Worm (Caenorhabditis elegans) whole organism, L2 larva: ENCODE results near the gene tag-276.

Experiments used
- C34F6.9 ChIP-seq: fragments of 150-350 bp; optimal IDR thresholded peaks from 2 replicates; lab custom pipeline; 2014; ENCODE audit warnings: missing biosample characterization, missing genetic modification characterization
- F13H6.1 ChIP-seq: sonication (generic microtip); optimal IDR thresholded peaks from 2 replicates; lab custom pipeline; 2016; ENCODE audit warnings: missing genetic modification characterization, missing compliant biosample characterization
- R02D3.7 ChIP-seq: fragments of 150-350 bp; optimal IDR thresholded peaks from 2 replicates; lab custom pipeline; 2014; ENCODE audit warnings: missing biosample characterization, missing genetic modification characterization
- Y55F3AM.14 ChIP-seq: fragments of 200-800 bp; sonication (Bioruptor generic); optimal IDR thresholded peaks from 2 replicates; lab custom pipeline; 2018; ENCODE audit warnings: mild to moderate bottlenecking, missing genetic modification characterization, missing compliant biosample characterization
- ZK546.5 ChIP-seq: sonication (generic microtip); optimal IDR thresholded peaks from 2 replicates; lab custom pipeline; 2017; ENCODE audit warnings: missing biosample characterization, missing genetic modification characterization
- alr-1 ChIP-seq: fragments of 150-350 bp; optimal IDR thresholded peaks from 2 replicates; lab custom pipeline; 2014; ENCODE audit warnings: missing biosample characterization, missing genetic modification characterization
- aly-2 ChIP-seq: fragments of 150-350 bp; optimal IDR thresholded peaks from 2 replicates; lab custom pipeline; 2014; ENCODE audit warnings: missing biosample characterization, missing genetic modification characterization
- blmp-1 ChIP-seq: sonication (generic microtip); optimal IDR thresholded peaks from 2 replicates; lab custom pipeline; 2017; ENCODE audit warnings: missing genetic modification characterization, mild to moderate bottlenecking, missing compliant biosample characterization, antibody characterized with exemption, moderate library complexity; ENCODE audit not compliant: insufficient read depth
- ceh-16 ChIP-seq: fragments of 150-350 bp; optimal IDR thresholded peaks from 2 replicates; lab custom pipeline; 2014; ENCODE audit warnings: missing biosample characterization, missing genetic modification characterization
- ceh-82 ChIP-seq: fragments of 150-350 bp; optimal IDR thresholded peaks from 2 replicates; lab custom pipeline; 2014; ENCODE audit warnings: missing biosample characterization, missing genetic modification characterization
- crh-2 ChIP-seq: sonication (generic microtip); optimal IDR thresholded peaks from 2 replicates; lab custom pipeline; 2017; ENCODE audit warnings: missing biosample characterization, missing genetic modification characterization
- dmd-4 ChIP-seq: sonication (generic microtip); optimal IDR thresholded peaks from 2 replicates; lab custom pipeline; 2017; ENCODE audit warnings: missing biosample characterization, missing genetic modification characterization
- egl-27 ChIP-seq: sonication (generic microtip); optimal IDR thresholded peaks from 3 replicates; lab custom pipeline; 2017; ENCODE audit warnings: missing biosample characterization, missing genetic modification reagents, missing genetic modification characterization
- elt-1 ChIP-seq: fragments of 150-350 bp; optimal IDR thresholded peaks from 2 replicates; lab custom pipeline; 2014; ENCODE audit warnings: missing biosample characterization, missing genetic modification characterization
- elt-3 ChIP-seq: sonication (generic microtip); optimal IDR thresholded peaks from 2 replicates; lab custom pipeline; 2017; ENCODE audit warnings: missing biosample characterization, missing genetic modification characterization
- fos-1 ChIP-seq: fragments of 150-350 bp; optimal IDR thresholded peaks from 2 replicates; lab custom pipeline; 2014; ENCODE audit warnings: missing biosample characterization, missing genetic modification characterization
- gmeb-1 ChIP-seq: fragments of 150-350 bp; optimal IDR thresholded peaks from 2 replicates; lab custom pipeline; 2014; ENCODE audit warnings: missing biosample characterization, missing genetic modification characterization
- lin-11 ChIP-seq: fragments of 150-350 bp; sonication (generic microtip); optimal IDR thresholded peaks from 2 replicates; lab custom pipeline; 2014; ENCODE audit warnings: missing biosample characterization, missing genetic modification characterization, inconsistent platforms, mixed read lengths
- lin-39 ChIP-seq: fragments of 150-350 bp; optimal IDR thresholded peaks from 2 replicates; lab custom pipeline; 2014; ENCODE audit warnings: missing biosample characterization, missing genetic modification reagents, missing genetic modification characterization
- lsy-2 ChIP-seq, 2 experiments: fragments of 150-350 bp in 1 of 2; sonication (generic microtip) in 1 of 2; optimal IDR thresholded peaks; 2 replicates each; lab custom pipeline; 2014 to 2017; ENCODE audit warnings: missing biosample characterization in 2 of 2, missing genetic modification characterization in 2 of 2
- mab-5 ChIP-seq: fragments of 150-350 bp; optimal IDR thresholded peaks from 2 replicates; lab custom pipeline; 2014; ENCODE audit warnings: missing biosample characterization, missing genetic modification characterization
- mbf-1 ChIP-seq: sonication (generic microtip); optimal IDR thresholded peaks from 2 replicates; lab custom pipeline; 2017; ENCODE audit warnings: missing biosample characterization, missing genetic modification characterization
- mdl-1 ChIP-seq, 2 experiments: fragments of 150-350 bp in 1 of 2; sonication (generic microtip) in 1 of 2; optimal IDR thresholded peaks; 2 replicates each; lab custom pipeline; 2017; ENCODE audit warnings: missing biosample characterization in 2 of 2, missing genetic modification characterization in 2 of 2
- nhr-10 ChIP-seq: sonication (generic microtip); optimal IDR thresholded peaks from 2 replicates; lab custom pipeline; 2017; ENCODE audit warnings: missing biosample characterization, missing genetic modification characterization
- nhr-11 ChIP-seq: fragments of 150-350 bp; optimal IDR thresholded peaks from 2 replicates; lab custom pipeline; 2014; ENCODE audit warnings: missing biosample characterization, missing genetic modification characterization
- nhr-12 ChIP-seq: fragments of 150-350 bp; optimal IDR thresholded peaks from 2 replicates; lab custom pipeline; 2014; ENCODE audit warnings: missing biosample characterization, missing genetic modification characterization
- nhr-129 ChIP-seq: fragments of 150-350 bp; optimal IDR thresholded peaks from 2 replicates; lab custom pipeline; 2014; ENCODE audit warnings: missing biosample characterization, missing genetic modification characterization
- nhr-21 ChIP-seq: fragments of 150-350 bp; optimal IDR thresholded peaks from 2 replicates; lab custom pipeline; 2014; ENCODE audit warnings: missing biosample characterization, missing genetic modification characterization
- nhr-23 ChIP-seq: fragments of 150-350 bp; optimal IDR thresholded peaks from 2 replicates; lab custom pipeline; 2014; ENCODE audit warnings: missing biosample characterization, missing genetic modification reagents, missing genetic modification characterization
- nhr-237 ChIP-seq: fragments of 150-350 bp; optimal IDR thresholded peaks from 2 replicates; lab custom pipeline; 2014; ENCODE audit warnings: missing biosample characterization, missing genetic modification characterization
- nhr-6 ChIP-seq: fragments of 150-350 bp; optimal IDR thresholded peaks from 2 replicates; lab custom pipeline; 2014; ENCODE audit warnings: missing biosample characterization, missing genetic modification characterization
- peb-1 ChIP-seq: fragments of 150-350 bp; optimal IDR thresholded peaks from 2 replicates; lab custom pipeline; 2014; ENCODE audit warnings: missing biosample characterization, missing genetic modification characterization
- sem-4 ChIP-seq: fragments of 150-350 bp; optimal IDR thresholded peaks from 2 replicates; lab custom pipeline; 2014; ENCODE audit warnings: missing biosample characterization, missing genetic modification reagents, missing genetic modification characterization
- skn-1 ChIP-seq: sonication (generic microtip); optimal IDR thresholded peaks from 2 replicates; lab custom pipeline; 2017; ENCODE audit warnings: missing biosample characterization, missing genetic modification characterization
- sma-3 ChIP-seq: sonication (generic microtip); optimal IDR thresholded peaks from 2 replicates; lab custom pipeline; 2016; ENCODE audit warnings: missing genetic modification reagents, missing genetic modification characterization, missing compliant biosample characterization
- sma-9 ChIP-seq, 2 experiments: fragments of 150-350 bp in 1 of 2; sonication (generic microtip) in 1 of 2; optimal IDR thresholded peaks; 2 replicates each; lab custom pipeline; 2014 to 2016; ENCODE audit warnings: missing genetic modification characterization in 2 of 2, mild to moderate bottlenecking in 1 of 2, missing biosample characterization in 1 of 2, missing compliant biosample characterization in 1 of 2, missing genetic modification reagents in 1 of 2, moderate library complexity in 1 of 2
- unc-55 ChIP-seq: fragments of 150-350 bp; sonication (generic microtip); optimal IDR thresholded peaks from 3 replicates; lab custom pipeline; 2014; ENCODE audit warnings: missing biosample characterization, missing genetic modification reagents, missing genetic modification characterization
- unc-62 ChIP-seq: fragments of 150-350 bp; optimal IDR thresholded peaks from 2 replicates; lab custom pipeline; 2014; ENCODE audit warnings: missing biosample characterization, missing genetic modification reagents, missing genetic modification characterization
- zag-1 ChIP-seq: fragments of 150-350 bp; optimal IDR thresholded peaks from 2 replicates; lab custom pipeline; 2014; ENCODE audit warnings: missing biosample characterization, missing genetic modification characterization
- ztf-1 ChIP-seq: fragments of 200-800 bp; sonication (Bioruptor generic); conservative IDR thresholded peaks from 2 replicates; pipeline ENCODE4 v1.3.6; 2022; ENCODE audit warnings: missing genetic modification characterization, missing compliant biosample characterization
- ztf-4 ChIP-seq: fragments of 150-350 bp; optimal IDR thresholded peaks from 2 replicates; lab custom pipeline; 2014; ENCODE audit warnings: missing biosample characterization, missing genetic modification characterization

The tag-276 gene

DNA sequence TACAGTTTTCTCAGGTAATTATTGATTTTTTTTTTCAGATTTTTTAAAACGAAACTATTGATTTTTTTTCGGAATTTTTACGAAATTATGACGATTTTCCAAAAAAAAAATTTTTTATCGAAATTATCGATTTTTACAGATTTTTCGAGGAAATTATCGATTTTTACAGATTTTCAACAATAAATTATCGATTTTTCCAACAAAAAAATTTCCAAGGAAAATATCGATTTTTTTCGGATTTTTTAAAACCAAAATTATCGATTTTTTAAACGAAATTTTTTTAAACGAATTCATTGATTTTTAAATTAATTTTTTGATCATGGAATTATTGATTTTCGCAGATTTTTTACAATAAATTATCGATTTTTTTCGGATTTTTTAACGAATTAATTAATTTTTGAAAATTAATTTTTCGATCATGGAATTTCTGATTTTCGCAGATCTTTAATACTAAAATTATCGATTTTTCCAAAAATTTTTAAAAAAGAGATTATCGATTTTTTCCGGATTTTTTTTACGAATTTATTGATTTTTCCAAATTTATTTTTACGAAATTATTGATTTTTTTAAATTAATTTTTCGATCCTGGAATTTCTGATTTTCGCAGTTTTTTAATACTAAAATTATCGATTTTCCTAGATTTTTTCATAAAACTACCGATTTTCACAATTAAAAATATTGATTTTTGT is 6.7 kb upstream of the tag-276 start:
- TF ChIP-seq nhr-12 (no peak), Y55F3AM.14 (GFP tag; lab: Kevin White, UChicago) (no peak), mbf-1 (no peak), nhr-129 (tag; lab: Kevin White, UChicago) (no peak), unc-62 (GFP tag; lab: Kevin White, UChicago) (no peak), lsy-2 (tag; optimal IDR thresholded peaks at IDR 0.05; lab: Kevin White, UChicago) (no peak), ceh-16 (tag; lab: Kevin White, UChicago) (no peak), nhr-6 (tag; lab: Kevin White, UChicago) (no peak), aly-2 (tag; lab: Kevin White, UChicago) (no peak), F13H6.1 (no peak), fos-1 (tag; lab: Kevin White, UChicago) (no peak), blmp-1 (no peak)

- no peak for TF ChIP-seq nhr-12
- no peak for TF ChIP-seq skn-1 (tag; lab: Kevin White, UChicago)
- TF ChIP-seq elt-1 (tag; lab: Kevin White, UChicago) = no peak
- no peak for TF ChIP-seq nhr-11 (tag; lab: Kevin White, UChicago)
- TF ChIP-seq unc-62 (GFP tag; lab: Kevin White, UChicago) = no peak
- TF ChIP-seq unc-55 = no peak
- TF ChIP-seq mdl-1 (tag; optimal IDR thresholded peaks at IDR 0.05; lab: Kevin White, UChicago) = no peak
- TF ChIP-seq mbf-1 = no peak
- TF ChIP-seq lin-39 (tag; lab: Kevin White, UChicago) = no peak
- no peak for TF ChIP-seq sma-9 (GFP tag; optimal IDR thresholded peaks at IDR 0.05; lab: Kevin White, UChicago)
- TF ChIP-seq sma-9 (tag; optimal IDR thresholded peaks at IDR 0.05; lab: Kevin White, UChicago) = no peak
- TF ChIP-seq nhr-6 (tag; lab: Kevin White, UChicago) = no peak
- TF ChIP-seq sma-3 = no peak
Observed at ce11 chrII:12242551-12242950, 6.4 kb downstream of the tag-276 start, which contains the start of gene Y57A10A.24. Y57A10A.24 (plus strand) TSS chrII:12242946.

DNA sequence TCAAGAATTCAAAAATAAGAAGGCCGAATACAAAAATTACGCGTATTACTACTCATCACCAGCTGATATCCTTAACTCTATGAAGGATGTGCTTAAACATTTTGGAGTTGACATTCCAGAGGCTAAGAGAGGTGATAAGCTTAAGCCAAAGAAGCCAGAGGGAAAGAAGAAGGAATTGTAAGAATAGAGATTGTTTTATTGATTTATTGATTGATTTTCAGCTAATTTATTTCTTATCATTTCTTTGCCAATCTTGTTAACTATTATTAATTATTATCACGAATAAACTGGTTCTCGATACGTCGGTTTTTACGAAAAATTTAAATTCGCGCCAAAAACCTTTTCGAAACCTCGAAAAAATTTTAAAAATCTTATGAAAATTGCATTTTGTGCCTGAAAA is 7.2 kb downstream of the tag-276 start:
- no peak for TF ChIP-seq F13H6.1
- no peak for TF ChIP-seq elt-3
- TF ChIP-seq sma-3 = no peak
- no peak for TF ChIP-seq aly-2 (tag; lab: Kevin White, UChicago)
- TF ChIP-seq dmd-4 (tag; lab: Kevin White, UChicago) = no peak
- TF ChIP-seq blmp-1 = no peak

ce11 chrII:12240088-12240487 is 8.9 kb downstream of the tag-276 start, which contains the start of gene txdc-12.1:
txdc-12.1 (plus strand) TSS chrII:12240388.
- TF ChIP-seq alr-1 (tag; lab: Kevin White, UChicago) (no peak), elt-3 (no peak), nhr-6 (tag; lab: Kevin White, UChicago) (no peak), gmeb-1 (no peak), blmp-1 (no peak), ZK546.5 (no peak), nhr-12 (no peak), peb-1 (tag; lab: Kevin White, UChicago) (no peak), egl-27 (no peak), unc-55 (no peak)
- TF ChIP-seq, all 48 proteins: peak for 0

- TF ChIP-seq nhr-129 (tag; lab: Kevin White, UChicago) (no peak), zag-1 (tag; lab: Kevin White, UChicago) (no peak), C34F6.9 (tag; lab: Kevin White, UChicago) (no peak), nhr-11 (tag; lab: Kevin White, UChicago) (no peak), unc-62 (GFP tag; lab: Kevin White, UChicago) (no peak), mab-5 (tag; lab: Kevin White, UChicago) (no peak), sem-4 (tag; lab: Kevin White, UChicago) (peak; percentile 51), nhr-6 (tag; lab: Kevin White, UChicago) (no peak), aly-2 (tag; lab: Kevin White, UChicago) (no peak), ceh-82 (tag; lab: Kevin White, UChicago) (no peak), fos-1 (tag; lab: Kevin White, UChicago) (peak; percentile 82), ztf-4 (tag; lab: Kevin White, UChicago) (no peak), ztf-1 (no peak), nhr-23 (tag; lab: Kevin White, UChicago) (no peak), lsy-2 (tag; optimal IDR thresholded peaks at IDR 0.05; lab: Kevin White, UChicago) (peak in 1 of 2 experiments; percentile 28), R02D3.7 (tag; lab: Kevin White, UChicago) (no peak), crh-2 (tag; lab: Kevin White, UChicago) (no peak), elt-1 (tag; lab: Kevin White, UChicago) (peak; percentile 50), dmd-4 (tag; lab: Kevin White, UChicago) (no peak), skn-1 (tag; lab: Kevin White, UChicago) (no peak), peb-1 (tag; lab: Kevin White, UChicago) (no peak), lin-11 (tag; lab: Kevin White, UChicago) (no peak), ZK546.5 (no peak), nhr-237 (tag; lab: Kevin White, UChicago) (no peak), egl-27 (no peak), Y55F3AM.14 (GFP tag; lab: Kevin White, UChicago) (no peak), ceh-16 (tag; lab: Kevin White, UChicago) (peak; percentile 58), elt-3 (no peak), nhr-10 (tag; lab: Kevin White, UChicago) (no peak), blmp-1 (peak; percentile 96), F13H6.1 (no peak), nhr-21 (tag; lab: Kevin White, UChicago) (peak; percentile 37), lin-39 (tag; lab: Kevin White, UChicago) (no peak)
Observed at ce11 chrII:12239449-12239848, 9.5 kb downstream of the tag-276 start.
